Fruit fly (Drosophila melanogaster) whole organism, pupa: ENCODE data around the gene twr.

Source experiments
- CG10348 ChIP-seq: fragments of 200-800 bp; sonication (Bioruptor generic); IDR thresholded peaks from 2 replicates; pipeline ENCODE4 v1.3.6; 2022; ENCODE audit warnings: missing biosample characterization, missing genetic modification characterization
- CG12605 ChIP-seq: fragments of 200-800 bp; sonication (Bioruptor generic); IDR thresholded peaks from 2 replicates; pipeline ENCODE4 v1.3.6; 2022; ENCODE audit warnings: missing biosample characterization, missing genetic modification characterization
- CG13204 ChIP-seq: fragments of 200-800 bp; sonication (Bioruptor generic); optimal IDR thresholded peaks from 2 replicates; lab custom pipeline; 2018; ENCODE audit warnings: missing biosample characterization, mild to moderate bottlenecking, missing genetic modification characterization, moderate library complexity
- CG14655 ChIP-seq: fragments of 200-800 bp; sonication (Bioruptor generic); optimal IDR thresholded peaks from 3 replicates; lab custom pipeline; 2017; ENCODE audit warnings: mild to moderate bottlenecking, missing biosample characterization, missing genetic modification reagents, missing genetic modification characterization
- CG15710 ChIP-seq: fragments of 200-800 bp; sonication (Bioruptor generic); optimal IDR thresholded peaks from 2 replicates; lab custom pipeline; 2018; ENCODE audit warnings: missing biosample characterization, mild to moderate bottlenecking, missing genetic modification characterization, moderate library complexity
- CG17806 ChIP-seq: fragments of 200-800 bp; sonication (Bioruptor generic); optimal IDR thresholded peaks from 2 replicates; lab custom pipeline; 2018; ENCODE audit warnings: missing biosample characterization, mild to moderate bottlenecking, missing genetic modification characterization, moderate library complexity
- CG32121 ChIP-seq: fragments of 200-800 bp; sonication (Bioruptor generic); IDR thresholded peaks from 2 replicates; pipeline ENCODE4 v1.3.6; 2022; ENCODE audit warnings: missing biosample characterization, missing genetic modification characterization
- CG34367 ChIP-seq: fragments of 200-800 bp; sonication (Bioruptor generic); optimal IDR thresholded peaks from 2 replicates; lab custom pipeline; 2018; ENCODE audit warnings: missing biosample characterization, mild to moderate bottlenecking, missing genetic modification characterization
- CG4496 ChIP-seq: fragments of 200-800 bp; sonication (Bioruptor generic); IDR thresholded peaks from 3 replicates; pipeline ENCODE4 v1.3.6; 2022; ENCODE audit warnings: missing biosample characterization, missing genetic modification characterization
- CG8159 ChIP-seq: fragments of 200-800 bp; sonication (Bioruptor generic); optimal IDR thresholded peaks from 3 replicates; lab custom pipeline; 2018; ENCODE audit warnings: missing biosample characterization, mild to moderate bottlenecking, missing genetic modification characterization, moderate library complexity
- CG8301 ChIP-seq: fragments of 200-800 bp; sonication (Bioruptor generic); optimal IDR thresholded peaks from 2 replicates; lab custom pipeline; 2018; ENCODE audit warnings: missing biosample characterization, mild to moderate bottlenecking, missing genetic modification characterization
- CG9948 ChIP-seq: fragments of 200-800 bp; sonication (Bioruptor generic); optimal IDR thresholded peaks from 2 replicates; lab custom pipeline; 2018; ENCODE audit warnings: missing biosample characterization, mild to moderate bottlenecking, missing genetic modification characterization, moderate library complexity
- D1 ChIP-seq: fragments of 200-800 bp; sonication (Bioruptor generic); optimal IDR thresholded peaks from 2 replicates; lab custom pipeline; 2018; ENCODE audit warnings: missing biosample characterization, mild to moderate bottlenecking, missing genetic modification characterization, moderate library complexity
- EcR ChIP-seq: fragments of 200-800 bp; sonication (Bioruptor generic); optimal IDR thresholded peaks from 3 replicates; lab custom pipeline; 2019; ENCODE audit warnings: missing biosample characterization, missing genetic modification characterization, mild to moderate bottlenecking, moderate library complexity, missing genetic modification reagents
- Ets98B ChIP-seq: fragments of 200-800 bp; sonication (Bioruptor generic); IDR thresholded peaks from 2 replicates; pipeline ENCODE4 v1.3.6; 2022; ENCODE audit warnings: missing biosample characterization, missing genetic modification characterization
- Pif1A ChIP-seq: fragments of 200-800 bp; sonication (Bioruptor generic); optimal IDR thresholded peaks from 3 replicates; lab custom pipeline; 2016; ENCODE audit warnings: missing biosample characterization, missing genetic modification characterization
- Pif1B ChIP-seq: fragments of 200-800 bp; sonication (Bioruptor generic); optimal IDR thresholded peaks from 3 replicates; lab custom pipeline; 2016; ENCODE audit warnings: missing biosample characterization, missing genetic modification characterization
- Snoo ChIP-seq: fragments of 200-800 bp; sonication (Bioruptor generic); optimal IDR thresholded peaks from 3 replicates; lab custom pipeline; 2017; ENCODE audit warnings: missing biosample characterization, mild to moderate bottlenecking, missing genetic modification characterization, inconsistent platforms
- fd96Ca ChIP-seq: fragments of 200-800 bp; sonication (Bioruptor generic); IDR thresholded peaks from 3 replicates; pipeline ENCODE4 v1.3.6; 2022; ENCODE audit warnings: missing biosample characterization, missing genetic modification characterization
- gl ChIP-seq: fragments of 200-800 bp; sonication (Bioruptor generic); optimal IDR thresholded peaks from 2 replicates; lab custom pipeline; 2018; ENCODE audit warnings: missing biosample characterization, mild to moderate bottlenecking, missing genetic modification characterization
- rn ChIP-seq: fragments of 200-800 bp; sonication (Bioruptor generic); IDR thresholded peaks from 2 replicates; pipeline ENCODE4 v1.3.6; 2022; ENCODE audit warnings: missing biosample characterization, missing genetic modification characterization

Gene twr

dm6 chr3R:6683135-6683534, 25.5 kb downstream of the twr start:
- TF ChIP-seq CG14655 (no peak), CG9948 (tag; lab: Kevin White, UChicago) (no peak), D1 (tag; lab: Kevin White, UChicago) (no peak), CG4496 (GFP tag; lab: Robert Waterston, UW) (no peak), CG10348 (GFP tag; lab: Robert Waterston, UW) (no peak), rn (GFP tag; lab: Robert Waterston, UW) (no peak), CG12605 (GFP tag; lab: Robert Waterston, UW) (no peak), CG15710 (no peak), CG17806 (tag; lab: Kevin White, UChicago) (no peak), CG34367 (tag; lab: Kevin White, UChicago) (no peak)

DNA sequence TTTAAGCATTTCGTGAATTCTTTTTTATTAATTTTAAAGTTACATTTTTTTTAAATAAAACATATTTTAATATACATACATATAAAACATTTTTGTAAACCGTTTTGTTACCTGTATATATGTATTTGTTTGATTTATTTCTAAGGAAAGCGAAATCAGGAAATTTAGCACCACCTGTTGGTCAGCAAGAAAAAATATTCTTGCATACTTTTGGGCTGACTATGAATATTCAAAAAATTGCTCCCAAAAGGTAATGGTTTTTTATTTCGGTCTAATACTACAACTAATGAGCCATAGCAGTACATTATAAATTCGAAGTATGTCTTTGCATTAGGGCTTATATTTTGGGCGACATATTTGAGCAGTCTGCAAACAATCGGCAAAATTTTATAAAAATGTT, 26.0 kb downstream of the twr start:
- TF ChIP-seq D1 (tag; lab: Kevin White, UChicago) = peak; percentile 74
- no peak for TF ChIP-seq CG10348 (GFP tag; lab: Robert Waterston, UW)

- TF ChIP-seq Pif1B (GFP tag; lab: Kevin White, UChicago) = no peak
- no peak for TF ChIP-seq Snoo (tag; lab: Kevin White, UChicago)
- TF ChIP-seq CG4496 (GFP tag; lab: Robert Waterston, UW) = no peak
- no peak for TF ChIP-seq CG14655
- TF ChIP-seq rn (GFP tag; lab: Robert Waterston, UW) = no peak
- no peak for TF ChIP-seq fd96Ca (GFP tag; lab: Robert Waterston, UW)
- no peak for TF ChIP-seq EcR
- no peak for TF ChIP-seq gl (tag; lab: Kevin White, UChicago)
- no peak for TF ChIP-seq CG10348 (GFP tag; lab: Robert Waterston, UW)
- TF ChIP-seq CG13204 (GFP tag; lab: Kevin White, UChicago) = no peak
- no peak for TF ChIP-seq CG34367 (tag; lab: Kevin White, UChicago)
- TF ChIP-seq D1 (tag; lab: Kevin White, UChicago) = no peak
- no peak for TF ChIP-seq CG8159 (tag; lab: Kevin White, UChicago)
- TF ChIP-seq CG32121 (GFP tag; lab: Robert Waterston, UW) = no peak
- TF ChIP-seq, all 21 proteins: peak for 0
Observed at dm6 chr3R:6684145-6684544, 26.5 kb downstream of the twr start, which contains the start of gene Edg84A. Edg84A (plus strand) TSS chr3R:6684445.

DNA sequence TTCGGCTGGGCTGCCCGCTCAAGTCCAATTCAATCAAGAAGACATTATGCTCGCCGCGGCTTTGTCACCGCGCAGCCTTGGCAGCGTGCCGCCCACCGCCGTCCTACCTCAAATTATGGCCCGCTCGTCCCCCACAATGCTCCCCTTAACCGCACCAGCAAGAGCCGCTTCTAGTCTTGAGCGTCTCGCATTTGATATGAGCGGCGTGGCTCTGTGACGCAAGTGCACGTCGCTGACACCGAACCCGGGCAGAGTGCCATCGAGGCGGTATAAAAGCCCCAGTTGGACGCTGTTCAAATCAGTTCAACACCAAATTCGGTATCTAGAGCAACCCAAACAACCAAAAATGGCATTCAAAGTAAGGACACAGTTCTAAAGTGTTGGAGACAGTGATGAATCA, 28.7 kb downstream of the twr start, which contains the start of gene Ccp84Ag:
Ccp84Ag (plus strand) TSS at position 301 of the 400 bp plus-strand sequence.
- TF ChIP-seq CG34367 (tag; lab: Kevin White, UChicago) (no peak), CG17806 (tag; lab: Kevin White, UChicago) (no peak), CG13204 (GFP tag; lab: Kevin White, UChicago) (no peak), CG4496 (GFP tag; lab: Robert Waterston, UW) (no peak), CG8159 (tag; lab: Kevin White, UChicago) (no peak), CG32121 (GFP tag; lab: Robert Waterston, UW) (no peak), CG14655 (no peak), CG8301 (tag; lab: Kevin White, UChicago) (no peak), Ets98B (GFP tag; lab: Robert Waterston, UW) (no peak), Snoo (tag; lab: Kevin White, UChicago) (no peak), rn (GFP tag; lab: Robert Waterston, UW) (no peak), EcR (no peak), gl (tag; lab: Kevin White, UChicago) (no peak), D1 (tag; lab: Kevin White, UChicago) (no peak)
- TF ChIP-seq, all 21 proteins: peak for 0

- TF ChIP-seq rn (GFP tag; lab: Robert Waterston, UW) (no peak), Pif1B (GFP tag; lab: Kevin White, UChicago) (no peak), gl (tag; lab: Kevin White, UChicago) (no peak), D1 (tag; lab: Kevin White, UChicago) (no peak), CG4496 (GFP tag; lab: Robert Waterston, UW) (no peak), Snoo (tag; lab: Kevin White, UChicago) (no peak), Ets98B (GFP tag; lab: Robert Waterston, UW) (no peak), CG34367 (tag; lab: Kevin White, UChicago) (no peak), CG17806 (tag; lab: Kevin White, UChicago) (no peak), CG32121 (GFP tag; lab: Robert Waterston, UW) (no peak), CG14655 (no peak), CG12605 (GFP tag; lab: Robert Waterston, UW) (no peak), CG15710 (no peak), CG9948 (tag; lab: Kevin White, UChicago) (no peak), Pif1A (no peak), EcR (no peak), CG8159 (tag; lab: Kevin White, UChicago) (no peak), fd96Ca (GFP tag; lab: Robert Waterston, UW) (no peak), CG10348 (GFP tag; lab: Robert Waterston, UW) (no peak)
Observed at dm6 chr3R:6687219-6687618, 29.5 kb downstream of the twr start.

DNA sequence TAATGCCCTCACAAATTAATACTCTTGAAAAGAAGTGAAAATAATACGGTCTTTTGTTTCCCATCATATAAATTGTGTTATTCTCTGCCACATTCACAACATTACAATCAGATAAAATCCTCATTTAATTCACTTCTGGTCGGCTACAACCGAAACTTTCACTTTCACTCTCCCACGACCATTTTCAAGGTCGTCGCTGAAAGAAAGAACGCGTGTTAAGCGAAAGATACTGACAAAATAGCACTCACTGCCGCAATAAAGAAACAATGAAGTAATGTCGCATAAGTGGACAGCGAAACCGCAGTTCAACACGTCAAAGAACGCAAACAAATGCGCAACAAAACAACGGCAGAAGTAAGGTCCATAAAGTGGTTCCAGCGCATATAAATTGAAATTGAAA, 30.5 kb downstream of the twr start:
- TF ChIP-seq CG12605 (GFP tag; lab: Robert Waterston, UW) (no peak), CG32121 (GFP tag; lab: Robert Waterston, UW) (no peak), CG17806 (tag; lab: Kevin White, UChicago) (no peak), Pif1B (GFP tag; lab: Kevin White, UChicago) (no peak), CG14655 (no peak), CG9948 (tag; lab: Kevin White, UChicago) (no peak), Pif1A (no peak), EcR (no peak), fd96Ca (GFP tag; lab: Robert Waterston, UW) (no peak), CG15710 (no peak), CG13204 (GFP tag; lab: Kevin White, UChicago) (no peak), rn (GFP tag; lab: Robert Waterston, UW) (no peak), Ets98B (GFP tag; lab: Robert Waterston, UW) (no peak), Snoo (tag; lab: Kevin White, UChicago) (no peak), CG34367 (tag; lab: Kevin White, UChicago) (no peak), CG8159 (tag; lab: Kevin White, UChicago) (no peak), CG10348 (GFP tag; lab: Robert Waterston, UW) (no peak), D1 (tag; lab: Kevin White, UChicago) (no peak), CG4496 (GFP tag; lab: Robert Waterston, UW) (no peak)
